Worm (Caenorhabditis elegans): ENCODE measurements around the gene srg-66.
"Not testable (repeated sequence)": the region's sequence is repeated elsewhere in the genome, so short reads cannot be mapped to it uniquely, and the experiment has no call there.

srg-66 gene

ce11 chrV:5487180-5487579 is 5.0 kb upstream of the srg-66 start:
- no peak for TF ChIP-seq aly-2 (tag; optimal IDR thresholded peaks at IDR 0.05)
- TF ChIP-seq nhr-43 (tag; optimal IDR thresholded peaks at IDR 0.05; ENCODE audit: poor library complexity, severe bottlenecking) = no peak
- no peak for TF ChIP-seq daf-12 (tag; optimal IDR thresholded peaks at IDR 0.05)
- no peak for TF ChIP-seq R02D3.7 (tag; optimal IDR thresholded peaks at IDR 0.05)
- no peak for TF ChIP-seq ceh-16 (tag; optimal IDR thresholded peaks at IDR 0.05)
- no peak for TF ChIP-seq unc-62 (GFP tag; optimal IDR thresholded peaks at IDR 0.05)
- no peak for TF ChIP-seq nhr-77 (tag; optimal IDR thresholded peaks at IDR 0.05)
- TF ChIP-seq elt-1 (tag; optimal IDR thresholded peaks at IDR 0.05) = no peak
- TF ChIP-seq nhr-11 (tag; optimal IDR thresholded peaks at IDR 0.05) = no peak
- no peak for TF ChIP-seq elt-3 (tag; optimal IDR thresholded peaks at IDR 0.05)
- TF ChIP-seq pqm-1 (tag; optimal IDR thresholded peaks at IDR 0.05) = no peak
- no peak for TF ChIP-seq nhr-12 (tag; optimal IDR thresholded peaks at IDR 0.05)
- no peak for TF ChIP-seq ceh-28 (tag; optimal IDR thresholded peaks at IDR 0.05)
- no peak for TF ChIP-seq nhr-28 (tag; optimal IDR thresholded peaks at IDR 0.05)
- no peak for TF ChIP-seq tbx-2 (tag; optimal IDR thresholded peaks at IDR 0.05)
- no peak for TF ChIP-seq ceh-82 (tag; optimal IDR thresholded peaks at IDR 0.05)
- no peak for TF ChIP-seq snpc-4 (tag; optimal IDR thresholded peaks at IDR 0.05)
- no peak for TF ChIP-seq jun-1 (tag; optimal IDR thresholded peaks at IDR 0.05)
- no peak for TF ChIP-seq fkh-2 (tag; optimal IDR thresholded peaks at IDR 0.05)

- TF ChIP-seq zag-1 (tag; optimal IDR thresholded peaks at IDR 0.05) (no peak), sea-2 (GFP tag; optimal IDR thresholded peaks at IDR 0.05) (no peak), ZK546.5 (tag; optimal IDR thresholded peaks at IDR 0.05) (no peak), pha-4 (tag; optimal IDR thresholded peaks at IDR 0.05) (no peak), nhr-43 (tag; optimal IDR thresholded peaks at IDR 0.05; ENCODE audit: poor library complexity, severe bottlenecking) (no peak), fkh-10 (GFP tag; optimal IDR thresholded peaks at IDR 0.05) (no peak)
These were observed 2.7 kb upstream of the srg-66 start, which contains the start of gene srg-65 for ce11 chrV:5484866-5485265. srg-65 (minus strand) TSS chrV:5484966.

- TF ChIP-seq R02D3.7 (tag; optimal IDR thresholded peaks at IDR 0.05) = no peak
- TF ChIP-seq elt-3 (tag; optimal IDR thresholded peaks at IDR 0.05) = no peak
- no peak for TF ChIP-seq unc-62 (GFP tag; optimal IDR thresholded peaks at IDR 0.05)
- no peak for TF ChIP-seq mml-1 (tag; optimal IDR thresholded peaks at IDR 0.05)
- TF ChIP-seq pha-4 (tag; optimal IDR thresholded peaks at IDR 0.05) = no peak
These were observed 4.5 kb downstream of the srg-66 start for ce11 chrV:5477719-5478118.

ce11 chrV:5470930-5471329 is 11.3 kb downstream of the srg-66 start, which contains the start of gene ZC317.7:
ZC317.7 (minus strand) TSS chrV:5471030.
- not testable (repeated sequence) for TF ChIP-seq egl-27, nhr-11, ztf-4 (tag; optimal IDR thresholded peaks at IDR 0.05)

- TF ChIP-seq fos-1, daf-12, aly-2 (tag; optimal IDR thresholded peaks at IDR 0.05): not testable (repeated sequence)
These were observed 13.7 kb downstream of the srg-66 start, which contains the start of gene ZC317.6 for ce11 chrV:5468489-5468888. ZC317.6 (minus strand) TSS chrV:5468589.

- TF ChIP-seq mml-1 (tag; optimal IDR thresholded peaks at IDR 0.05) (no peak), sea-2 (GFP tag; optimal IDR thresholded peaks at IDR 0.05) (no peak), nhr-76 (tag; optimal IDR thresholded peaks at IDR 0.05) (no peak), ceh-28 (tag; optimal IDR thresholded peaks at IDR 0.05) (no peak), egl-5 (tag; optimal IDR thresholded peaks at IDR 0.05) (no peak), mdl-1 (tag; optimal IDR thresholded peaks at IDR 0.05) (no peak), unc-62 (GFP tag; optimal IDR thresholded peaks at IDR 0.05) (no peak), fkh-2 (tag; optimal IDR thresholded peaks at IDR 0.05) (no peak), ceh-16 (tag; optimal IDR thresholded peaks at IDR 0.05) (no peak), daf-12 (tag; optimal IDR thresholded peaks at IDR 0.05) (no peak), ztf-4 (tag; optimal IDR thresholded peaks at IDR 0.05) (no peak), egl-27 (tag; optimal IDR thresholded peaks at IDR 0.05) (no peak), lin-39 (tag; optimal IDR thresholded peaks at IDR 0.05) (no peak), nhr-11 (tag; optimal IDR thresholded peaks at IDR 0.05) (no peak), nfya-1 (tag; optimal IDR thresholded peaks at IDR 0.05; ENCODE audit: insufficient read depth) (no peak), skn-1 (tag; optimal IDR thresholded peaks at IDR 0.05) (no peak), pha-4 (tag; optimal IDR thresholded peaks at IDR 0.05) (no peak), eor-1 (tag; optimal IDR thresholded peaks at IDR 0.05) (no peak)
These were observed 16.9 kb downstream of the srg-66 start, which contains the start of gene srg-68 for ce11 chrV:5465335-5465734. srg-68 (minus strand) TSS chrV:5465435.

Data from whole organism, L3 larva.